Worm (Caenorhabditis elegans) whole organism, L1 larva: ENCODE measurements around the gene T28A8.4.

Experiments used
- ama-1 ChIP-seq: fragments of 150-350 bp; optimal IDR thresholded peaks from 2 replicates; lab custom pipeline; 2014
- ceh-82 ChIP-seq, 3 experiments: fragments of 150-350 bp in 1 of 3; sonication (generic microtip) in 2 of 3; optimal IDR thresholded peaks; 2 replicates each; lab custom pipeline; 2014 to 2017; ENCODE audit warnings: missing biosample characterization in 3 of 3, missing genetic modification characterization in 3 of 3
- lsy-2 ChIP-seq, 2 experiments: fragments of 150-350 bp; optimal IDR thresholded peaks; 2 replicates each; lab custom pipeline; 2014; ENCODE audit warnings: missing biosample characterization in 2 of 2, missing genetic modification characterization in 2 of 2
- mab-9 ChIP-seq: fragments of 200-800 bp; sonication (Bioruptor generic); IDR thresholded peaks from 2 replicates; pipeline ENCODE4 v1.3.6; 2022; ENCODE audit warnings: missing genetic modification reagents, missing genetic modification characterization, missing compliant biosample characterization
- nhr-19 ChIP-seq: fragments of 200-800 bp; sonication (Bioruptor generic); conservative IDR thresholded peaks from 2 replicates; pipeline ENCODE4 v1.3.6; 2022; ENCODE audit warnings: missing genetic modification characterization, missing compliant biosample characterization
- nhr-76 ChIP-seq: sonication (generic microtip); optimal IDR thresholded peaks from 2 replicates; lab custom pipeline; 2017; ENCODE audit warnings: missing biosample characterization, missing genetic modification characterization
- pag-3 ChIP-seq: sonication (generic microtip); optimal IDR thresholded peaks from 2 replicates; lab custom pipeline; 2017; ENCODE audit warnings: missing genetic modification characterization, mild to moderate bottlenecking, missing compliant biosample characterization, antibody characterized with exemption, borderline replicate concordance; ENCODE audit not compliant: insufficient read depth
- ztf-11 ChIP-seq, 2 experiments: sonication (generic microtip); optimal IDR thresholded peaks; 2 replicates each; lab custom pipeline; 2016 to 2017; ENCODE audit warnings: missing genetic modification characterization in 2 of 2, missing biosample characterization in 1 of 2, missing compliant biosample characterization in 1 of 2

ce11 chrIII:13524021-13524420, 20.5 kb downstream of the T28A8.4 start, which contains the start of gene pod-1:
- no peak for TF ChIP-seq ztf-11 (tag; optimal IDR thresholded peaks at IDR 0.05; lab: Kevin White, UChicago)
- no peak for TF ChIP-seq pag-3 (tag; lab: Kevin White, UChicago)
- no peak for TF ChIP-seq mab-9
- TF ChIP-seq nhr-19 (GFP tag; lab: Robert Waterston, UW): no peak
- no peak for TF ChIP-seq ama-1 (lab: Kevin White, UChicago)
- no peak for TF ChIP-seq lsy-2 (tag; optimal IDR thresholded peaks at IDR 0.05; lab: Kevin White, UChicago)
- TF ChIP-seq ceh-82 (tag; optimal IDR thresholded peaks at IDR 0.05; lab: Kevin White, UChicago): no peak
- no peak for TF ChIP-seq nhr-76
